Fruit fly (Drosophila melanogaster) whole organism, wandering third instar larva: Measurements from ENCODE around the gene bdwf.

ENCODE experiments used
- Abd-B ChIP-seq: fragments of >200 bp; optimal IDR thresholded peaks from 2 replicates; lab custom pipeline; 2017; ENCODE audit warnings: missing biosample characterization, missing genetic modification characterization
- CG32264 ChIP-seq: fragments of 200-800 bp; sonication (Bioruptor generic); optimal IDR thresholded peaks from 2 replicates; lab custom pipeline; 2016; ENCODE audit warnings: missing biosample characterization, missing genetic modification characterization
- CG9705 ChIP-seq: fragments of 200-800 bp; sonication (Bioruptor generic); optimal IDR thresholded peaks from 2 replicates; lab custom pipeline; 2018; ENCODE audit warnings: missing biosample characterization, mild to moderate bottlenecking, missing genetic modification characterization
- CrebA ChIP-seq: fragments of 200-800 bp; sonication (Bioruptor generic); optimal IDR thresholded peaks from 2 replicates; lab custom pipeline; 2016; ENCODE audit warnings: missing biosample characterization, mild to moderate bottlenecking, missing genetic modification characterization, borderline replicate concordance
- Dif ChIP-seq: fragments of 200-275, 200-300 bp; sonication (Bioruptor generic); optimal IDR thresholded peaks from 2 replicates; lab custom pipeline; 2018; ENCODE audit warnings: missing biosample characterization, missing genetic modification characterization; ENCODE audit not compliant: partially characterized antibody
- GATAd ChIP-seq: sonication (Bioruptor generic); optimal IDR thresholded peaks from 2 replicates; lab custom pipeline; 2016; ENCODE audit warnings: missing biosample characterization, missing genetic modification characterization
- HLH106 ChIP-seq: fragments of 200-800 bp; optimal IDR thresholded peaks from 3 replicates; lab custom pipeline; 2019; ENCODE audit warnings: missing biosample characterization, mild to moderate bottlenecking, missing genetic modification characterization, moderate library complexity
- Hnf4 ChIP-seq: fragments of 200-800 bp; sonication (Bioruptor generic); optimal IDR thresholded peaks from 2 replicates; lab custom pipeline; 2016; ENCODE audit warnings: missing biosample characterization, mild to moderate bottlenecking, missing genetic modification characterization
- Hr78 ChIP-seq: fragments of >200 bp; optimal IDR thresholded peaks from 2 replicates; lab custom pipeline; 2017; ENCODE audit warnings: missing biosample characterization, missing genetic modification characterization
- Hr83 ChIP-seq: fragments of 200-300 bp; sonication (Bioruptor generic); optimal IDR thresholded peaks from 2 replicates; lab custom pipeline; 2016; ENCODE audit warnings: missing biosample characterization, mild to moderate bottlenecking, missing genetic modification characterization, moderate library complexity; ENCODE audit not compliant: poor library complexity, severe bottlenecking
- Jra ChIP-seq: sonication (Bioruptor generic); optimal IDR thresholded peaks from 2 replicates; lab custom pipeline; 2016; ENCODE audit warnings: missing biosample characterization, missing genetic modification characterization
- Myc ChIP-seq: fragments of >200 bp; optimal IDR thresholded peaks from 2 replicates; lab custom pipeline; 2017
- N ChIP-seq: fragments of >200 bp; optimal IDR thresholded peaks from 2 replicates; lab custom pipeline; 2018; ENCODE audit warnings: missing biosample characterization, missing external identifiers, missing genetic modification characterization
- OdsH ChIP-seq: fragments of 200-800 bp; sonication (Bioruptor generic); optimal IDR thresholded peaks from 2 replicates; lab custom pipeline; 2016; ENCODE audit warnings: missing biosample characterization, mild to moderate bottlenecking, missing genetic modification characterization
- Rel ChIP-seq, 2 experiments: fragments of 200-800 bp; sonication (Bioruptor generic) in 1 of 2; optimal IDR thresholded peaks; 2 replicates in 1 of 2; 3 replicates in 1 of 2; lab custom pipeline; 2016 to 2019; ENCODE audit warnings: mild to moderate bottlenecking in 2 of 2, missing biosample characterization in 2 of 2, missing genetic modification characterization in 2 of 2, moderate library complexity in 1 of 2
- Sp1 ChIP-seq: fragments of 200-800 bp; sonication (Bioruptor generic); optimal IDR thresholded peaks from 3 replicates; lab custom pipeline; 2019; ENCODE audit warnings: missing biosample characterization, mild to moderate bottlenecking, missing genetic modification characterization, moderate library complexity
- Vsx2 ChIP-seq: fragments of 200-300, 225-300 bp; sonication (Bioruptor generic); optimal IDR thresholded peaks from 2 replicates; lab custom pipeline; 2018; ENCODE audit warnings: missing biosample characterization, missing genetic modification characterization; ENCODE audit not compliant: partially characterized antibody
- br ChIP-seq: fragments of 200-800 bp; sonication (Bioruptor generic); optimal IDR thresholded peaks from 2 replicates; lab custom pipeline; 2016; ENCODE audit warnings: missing biosample characterization, missing genetic modification characterization
- brk ChIP-seq: fragments of 200-800 bp; sonication (Bioruptor generic); optimal IDR thresholded peaks from 2 replicates; lab custom pipeline; 2016; ENCODE audit warnings: missing biosample characterization, mild to moderate bottlenecking, missing genetic modification characterization
- dl ChIP-seq, 2 experiments: fragments of 175-275, 200-275 bp in 1 of 2; fragments of 200-275 bp in 1 of 2; sonication (Bioruptor generic); optimal IDR thresholded peaks; lab custom pipeline; 2018; ENCODE audit warnings: mild to moderate bottlenecking in 2 of 2, missing biosample characterization in 2 of 2, missing genetic modification characterization in 2 of 2, moderate library complexity in 2 of 2; ENCODE audit not compliant: partially characterized antibody in 2 of 2, insufficient read depth in 1 of 2
- dmrt93B ChIP-seq: fragments of 200-800 bp; sonication (Bioruptor generic); optimal IDR thresholded peaks from 2 replicates; lab custom pipeline; 2018; ENCODE audit warnings: missing biosample characterization, mild to moderate bottlenecking, missing genetic modification characterization
- dsf ChIP-seq: sonication (Bioruptor generic); optimal IDR thresholded peaks from 2 replicates; lab custom pipeline; 2016; ENCODE audit warnings: missing biosample characterization, missing genetic modification characterization, borderline replicate concordance
- ey ChIP-seq: fragments of 200-800 bp; sonication (Bioruptor generic); optimal IDR thresholded peaks from 2 replicates; lab custom pipeline; 2016; ENCODE audit warnings: missing biosample characterization, missing genetic modification characterization
- foxo ChIP-seq, 2 experiments: fragments of 200-800 bp; sonication (Bioruptor generic); optimal IDR thresholded peaks; 2 replicates in 1 of 2; 3 replicates in 1 of 2; lab custom pipeline; 2016 to 2017; ENCODE audit warnings: missing biosample characterization in 2 of 2, missing genetic modification characterization in 2 of 2
- fru ChIP-seq: fragments of 200-800 bp; sonication (Bioruptor generic); optimal IDR thresholded peaks from 3 replicates; lab custom pipeline; 2016; ENCODE audit warnings: missing biosample characterization, mild to moderate bottlenecking, missing genetic modification characterization
- h ChIP-seq: fragments of 200-800 bp; sonication (Bioruptor generic); optimal IDR thresholded peaks from 3 replicates; lab custom pipeline; 2016; ENCODE audit warnings: missing biosample characterization, mild to moderate bottlenecking, missing genetic modification characterization
- jim ChIP-seq: fragments of 175-275, 200-325 bp; sonication (Bioruptor generic); optimal IDR thresholded peaks from 2 replicates; lab custom pipeline; 2016; ENCODE audit warnings: missing biosample characterization, mild to moderate bottlenecking, missing genetic modification characterization
- lola ChIP-seq: fragments of >200 bp; optimal IDR thresholded peaks from 2 replicates; lab custom pipeline; 2017; ENCODE audit warnings: missing biosample characterization, missing genetic modification characterization
- pan ChIP-seq: fragments of >200 bp; optimal IDR thresholded peaks from 2 replicates; lab custom pipeline; 2017
- psq ChIP-seq: fragments of 200-800 bp; sonication (Bioruptor generic); optimal IDR thresholded peaks from 3 replicates; lab custom pipeline; 2017; ENCODE audit warnings: missing biosample characterization, mild to moderate bottlenecking, missing genetic modification characterization, moderate library complexity
- rgr ChIP-seq: fragments of 200-800 bp; sonication (Bioruptor generic); optimal IDR thresholded peaks from 3 replicates; lab custom pipeline; 2016; ENCODE audit warnings: missing biosample characterization, mild to moderate bottlenecking, missing genetic modification characterization
- sage ChIP-seq: fragments of 200-800 bp; sonication (Bioruptor generic); optimal IDR thresholded peaks from 2 replicates; lab custom pipeline; 2016; ENCODE audit warnings: missing biosample characterization, mild to moderate bottlenecking, missing genetic modification characterization
- sv ChIP-seq: fragments of 200-800 bp; sonication (Bioruptor generic); optimal IDR thresholded peaks from 3 replicates; lab custom pipeline; 2016; ENCODE audit warnings: missing biosample characterization, missing genetic modification characterization
- woc ChIP-seq: sonication (Bioruptor generic); optimal IDR thresholded peaks from 2 replicates; lab custom pipeline; 2016; ENCODE audit warnings: missing biosample characterization, mild to moderate bottlenecking, missing genetic modification characterization

Gene bdwf

dm6 chr3R:17077968-17078417, 35.1 kb upstream of the bdwf start:
- no peak for TF ChIP-seq N (GFP tag; lab: Kevin White, UChicago)
- no peak for TF ChIP-seq br (GFP tag; lab: Kevin White, UChicago)
- no peak for TF ChIP-seq Hr78 (GFP tag; lab: Kevin White, UChicago)
- TF ChIP-seq h (GFP tag; lab: Kevin White, UChicago) = peak; percentile 44
- no peak for TF ChIP-seq GATAd (GFP tag; lab: Kevin White, UChicago)
- TF ChIP-seq Jra (GFP tag; lab: Kevin White, UChicago) = no peak
- no peak for TF ChIP-seq HLH106 (tag; lab: Kevin White, UChicago)
- no peak for TF ChIP-seq rgr
- no peak for TF ChIP-seq Vsx2 (GFP tag; lab: Kevin White, UChicago)
- no peak for TF ChIP-seq foxo (GFP tag; optimal IDR thresholded peaks at IDR 0.05; lab: Kevin White, UChicago)
- no peak for TF ChIP-seq lola
- TF ChIP-seq OdsH (GFP tag; lab: Kevin White, UChicago) = no peak
- peak; percentile 2 for TF ChIP-seq Hnf4 (GFP tag; lab: Kevin White, UChicago)
- TF ChIP-seq dmrt93B = no peak
- no peak for TF ChIP-seq ey (GFP tag; lab: Kevin White, UChicago)
- TF ChIP-seq Dif (GFP tag; lab: Kevin White, UChicago) = no peak
- no peak for TF ChIP-seq Abd-B (GFP tag; lab: Kevin White, UChicago)
- TF ChIP-seq Hr83 (GFP tag; lab: Kevin White, UChicago) = peak; percentile 48
- TF ChIP-seq jim (GFP tag; lab: Kevin White, UChicago) = no peak
- TF ChIP-seq woc = no peak
- TF ChIP-seq Rel (GFP tag; optimal IDR thresholded peaks at IDR 0.05; lab: Kevin White, UChicago) = no peak
- peak; percentile 82 for TF ChIP-seq Rel (tag; optimal IDR thresholded peaks at IDR 0.05; lab: Kevin White, UChicago)
- no peak for TF ChIP-seq sv (GFP tag; lab: Kevin White, UChicago)
- no peak for TF ChIP-seq CG9705
- TF ChIP-seq Sp1 = peak; percentile 14
- TF ChIP-seq pan = no peak
- no peak for TF ChIP-seq Myc (lab: Kevin White, UChicago)
- no peak for TF ChIP-seq sage (GFP tag; lab: Kevin White, UChicago)
- TF ChIP-seq dl (GFP tag; optimal IDR thresholded peaks at IDR 0.05; lab: Kevin White, UChicago; ENCODE audit: insufficient read depth in 1 of 2, partially characterized antibody in 2 of 2) = no peak
- TF ChIP-seq brk = no peak
- TF ChIP-seq psq (GFP tag; lab: Kevin White, UChicago) = no peak
- TF ChIP-seq CG32264 = no peak
- no peak for TF ChIP-seq fru (GFP tag; lab: Kevin White, UChicago)
- TF ChIP-seq, all 38 proteins: peak for 5

dm6 chr3R:17072526-17073114, 29.7 kb upstream of the bdwf start, which contains the start of the genes Ns1 and mRpS11:
Gene Ns1, minus strand, starts transcription at chr3R:17072675.
Gene mRpS11, plus strand, starts transcription at chr3R:17072732.
- TF ChIP-seq rgr (peak; percentile 71), dmrt93B (no peak), lola (no peak), fru (GFP tag; lab: Kevin White, UChicago) (peak; percentile 38), GATAd (GFP tag; lab: Kevin White, UChicago) (no peak), Abd-B (GFP tag; lab: Kevin White, UChicago) (no peak), h (GFP tag; lab: Kevin White, UChicago) (peak; percentile 49), sage (GFP tag; lab: Kevin White, UChicago) (no peak), Sp1 (peak; percentile 13), psq (GFP tag; lab: Kevin White, UChicago) (no peak), sv (GFP tag; lab: Kevin White, UChicago) (peak; percentile 24), Myc (lab: Kevin White, UChicago) (peak; percentile 57), dsf (GFP tag; lab: Kevin White, UChicago) (no peak), Vsx2 (GFP tag; lab: Kevin White, UChicago) (no peak), CG9705 (no peak), dl (GFP tag; optimal IDR thresholded peaks at IDR 0.05; lab: Kevin White, UChicago; ENCODE audit: insufficient read depth in 1 of 2, partially characterized antibody in 2 of 2) (no peak), foxo (GFP tag; optimal IDR thresholded peaks at IDR 0.05; lab: Kevin White, UChicago) (peak in 1 of 2 experiments; percentile 60), brk (no peak), HLH106 (tag; lab: Kevin White, UChicago) (peak; percentile 29), Rel (GFP tag; optimal IDR thresholded peaks at IDR 0.05; lab: Kevin White, UChicago) (no peak), Rel (tag; optimal IDR thresholded peaks at IDR 0.05; lab: Kevin White, UChicago) (peak; percentile 47), Dif (GFP tag; lab: Kevin White, UChicago) (no peak), Jra (GFP tag; lab: Kevin White, UChicago) (no peak), OdsH (GFP tag; lab: Kevin White, UChicago) (no peak), ey (GFP tag; lab: Kevin White, UChicago) (peak; percentile 8), Hr83 (GFP tag; lab: Kevin White, UChicago) (peak; percentile 5), CrebA (GFP tag; lab: Kevin White, UChicago) (no peak), pan (no peak), Hnf4 (GFP tag; lab: Kevin White, UChicago) (peak; percentile 64), N (GFP tag; lab: Kevin White, UChicago) (no peak)
